Worm (Caenorhabditis elegans): ENCODE measurements around the gene ZK1067.4.

- TF ChIP-seq F23B12.7 (tag; optimal IDR thresholded peaks at IDR 0.05; ENCODE audit: insufficient read depth), result no peak
- TF ChIP-seq K11D2.4 (GFP tag; IDR thresholded peaks at IDR 0.05), result no peak
- no peak for TF ChIP-seq nhr-90 (tag; optimal IDR thresholded peaks at IDR 0.05)
- TF ChIP-seq unc-62 (GFP tag; optimal IDR thresholded peaks at IDR 0.05), result no peak
- TF ChIP-seq ama-1 (optimal IDR thresholded peaks at IDR 0.05), result no peak
- no peak for TF ChIP-seq ama-1 (GFP tag; optimal IDR thresholded peaks at IDR 0.05)
- no peak for TF ChIP-seq attf-3 (GFP tag; conservative IDR thresholded peaks at IDR 0.05)
- no peak for TF ChIP-seq F49E8.2 (tag; optimal IDR thresholded peaks at IDR 0.05; ENCODE audit: insufficient read depth)
- no peak for TF ChIP-seq efl-1 (GFP tag; optimal IDR thresholded peaks at IDR 0.05)
- TF ChIP-seq him-1 (tag; optimal IDR thresholded peaks at IDR 0.05), result no peak
- no peak for TF ChIP-seq C06A6.2 (GFP tag; conservative IDR thresholded peaks at IDR 0.05)
- no peak for TF ChIP-seq nfyb-1 (GFP tag; IDR thresholded peaks at IDR 0.05)
- no peak for TF ChIP-seq tbx-9 (tag; optimal IDR thresholded peaks at IDR 0.05; ENCODE audit: borderline replicate concordance)
- TF ChIP-seq ztf-28 (GFP tag; IDR thresholded peaks at IDR 0.05), result no peak
- no peak for TF ChIP-seq ceh-79 (tag; optimal IDR thresholded peaks at IDR 0.05)
Observed at ce11 chrII:9232493-9232892, 22.3 kb downstream of the ZK1067.4 start.

Measured in whole organism, young adult.